Worm (Caenorhabditis elegans) whole organism, early embryonic: ENCODE measurements around the gene kgb-1.

Source experiments
- F13C5.2 ChIP-seq: sonication (generic microtip); optimal IDR thresholded peaks from 2 replicates; lab custom pipeline; 2017; ENCODE audit warnings: mild to moderate bottlenecking, missing genetic modification characterization, inconsistent platforms, missing compliant biosample characterization
- ama-1 ChIP-seq: fragments of 150-350 bp; optimal IDR thresholded peaks from 2 replicates; lab custom pipeline; 2014
- hmbx-1 ChIP-seq: sonication (generic microtip); optimal IDR thresholded peaks from 2 replicates; lab custom pipeline; 2016; ENCODE audit warnings: mild to moderate bottlenecking, missing genetic modification characterization, missing compliant biosample characterization
- hmg-4 ChIP-seq: fragments of 200-800 bp; sonication (Bioruptor generic); optimal IDR thresholded peaks from 2 replicates; lab custom pipeline; 2018; ENCODE audit warnings: mild to moderate bottlenecking, missing genetic modification characterization, missing compliant biosample characterization
- hnd-1 ChIP-seq: sonication (generic microtip); optimal IDR thresholded peaks from 2 replicates; lab custom pipeline; 2016; ENCODE audit warnings: missing genetic modification characterization, missing compliant biosample characterization
- tra-4 ChIP-seq: sonication (generic microtip); optimal IDR thresholded peaks from 2 replicates; lab custom pipeline; 2017; ENCODE audit warnings: missing genetic modification characterization, missing compliant biosample characterization

DNA sequence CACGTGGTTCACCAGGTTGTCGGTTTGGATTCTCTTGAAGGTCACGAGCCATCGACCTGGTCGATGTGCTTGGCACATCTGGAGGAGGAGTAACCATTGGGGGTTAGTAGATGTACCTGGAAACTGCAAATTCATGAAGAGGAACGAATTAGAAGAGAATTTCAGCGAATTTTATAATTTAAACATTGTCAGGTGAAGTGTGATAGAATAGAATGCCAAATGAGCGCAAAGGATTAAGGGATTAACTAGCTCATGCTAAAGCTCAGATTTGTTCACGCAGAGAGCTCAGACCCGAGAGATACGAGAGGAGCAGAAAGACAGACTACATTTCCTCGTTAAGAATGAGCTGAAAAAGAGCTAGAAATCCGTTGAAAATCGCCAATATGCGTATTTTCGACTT lies 15.2 kb upstream of the kgb-1 start, which contains the start of gene daf-18:
- TF ChIP-seq ama-1 (lab: Kevin White, UChicago) (no peak), hmg-4 (GFP tag; lab: Kevin White, UChicago) (no peak), hmbx-1 (tag; lab: Kevin White, UChicago) (no peak), hnd-1 (tag; lab: Kevin White, UChicago) (no peak), tra-4 (tag; lab: Kevin White, UChicago) (no peak), F13C5.2 (no peak)
